Worm (Caenorhabditis elegans) whole organism, midembryonic: ENCODE data around the gene fbxb-74.

Experiments
- T22C8.4 ChIP-seq: fragments of 200-800 bp; sonication (Bioruptor generic); IDR thresholded peaks from 2 replicates; pipeline ENCODE4 v1.3.6; 2022; ENCODE audit warnings: missing genetic modification characterization, missing compliant biosample characterization
- klf-2 ChIP-seq: fragments of 200-800 bp; sonication (Bioruptor generic); conservative IDR thresholded peaks from 2 replicates; pipeline ENCODE4 v1.3.6; 2022; ENCODE audit warnings: missing genetic modification reagents, missing genetic modification characterization, missing compliant biosample characterization
- ref-1 ChIP-seq: fragments of 200-800 bp; sonication (Bioruptor generic); conservative IDR thresholded peaks from 2 replicates; pipeline ENCODE4 v1.3.6; 2022; ENCODE audit warnings: missing genetic modification reagents, missing genetic modification characterization, missing compliant biosample characterization
- ztf-23 ChIP-seq: fragments of 200-800 bp; sonication (Bioruptor generic); IDR thresholded peaks from 2 replicates; pipeline ENCODE4 v1.3.6; 2022; ENCODE audit warnings: missing genetic modification reagents, missing genetic modification characterization, missing compliant biosample characterization

DNA sequence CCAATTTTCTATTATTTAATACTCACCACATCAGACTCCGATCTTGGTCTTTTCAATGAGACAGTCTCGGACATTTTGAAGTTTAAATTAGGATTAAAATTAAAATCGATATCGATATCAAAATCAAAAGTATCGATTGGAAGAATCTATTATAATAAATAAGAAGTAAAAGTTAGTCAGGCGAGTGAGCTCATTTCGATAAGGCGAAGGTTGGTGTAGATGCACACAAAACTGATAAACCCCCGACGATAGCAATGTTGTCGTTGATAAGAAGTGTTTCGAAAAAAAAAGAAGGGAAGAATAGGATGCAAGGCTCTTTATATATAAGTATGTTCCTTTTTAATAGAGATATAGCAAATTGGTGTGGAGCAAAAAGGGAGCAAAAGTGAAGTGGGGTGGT is 43.4 kb upstream of the fbxb-74 start, which contains the start of gene M01H9.4:
- TF ChIP-seq klf-2 (GFP tag; lab: Robert Waterston, UW), result no peak
- no peak for TF ChIP-seq T22C8.4 (GFP tag; lab: Robert Waterston, UW)
- no peak for TF ChIP-seq ztf-23 (GFP tag; lab: Robert Waterston, UW)
- TF ChIP-seq ref-1 (GFP tag; lab: Robert Waterston, UW), result no peak
